Worm (Caenorhabditis elegans) whole organism, late embryonic: ENCODE measurements around the gene sna-3.

Experiments
- C08G9.2 ChIP-seq: sonication (generic microtip); optimal IDR thresholded peaks from 2 replicates; lab custom pipeline; 2016; ENCODE audit warnings: mild to moderate bottlenecking, missing genetic modification characterization, moderate library complexity, missing compliant biosample characterization
- C38D4.7 ChIP-seq: fragments of 200-800 bp; sonication (Bioruptor generic); optimal IDR thresholded peaks from 2 replicates; lab custom pipeline; 2018; ENCODE audit warnings: mild to moderate bottlenecking, missing genetic modification characterization, moderate library complexity, missing compliant biosample characterization
- F13H6.1 ChIP-seq: sonication (generic microtip); optimal IDR thresholded peaks from 2 replicates; lab custom pipeline; 2016; ENCODE audit warnings: missing genetic modification characterization, missing compliant biosample characterization
- K09A11.1 ChIP-seq: sonication (generic microtip); optimal IDR thresholded peaks from 2 replicates; lab custom pipeline; 2017; ENCODE audit warnings: antibody characterized with exemption, mild to moderate bottlenecking, missing genetic modification characterization, missing compliant biosample characterization; ENCODE audit not compliant: insufficient read depth
- Y22D7AL.16 ChIP-seq: sonication (generic microtip); optimal IDR thresholded peaks from 2 replicates; lab custom pipeline; 2016; ENCODE audit warnings: missing genetic modification characterization, missing compliant biosample characterization
- ahr-1 ChIP-seq: sonication (generic microtip); optimal IDR thresholded peaks from 2 replicates; lab custom pipeline; 2016; ENCODE audit warnings: missing genetic modification characterization, missing compliant biosample characterization
- ceh-14 ChIP-seq: sonication (generic microtip); optimal IDR thresholded peaks from 2 replicates; lab custom pipeline; 2016; ENCODE audit warnings: missing genotype, missing genetic modification characterization, missing compliant biosample characterization
- ceh-18 ChIP-seq: sonication (generic microtip); optimal IDR thresholded peaks from 2 replicates; lab custom pipeline; 2016; ENCODE audit warnings: missing genetic modification characterization, missing compliant biosample characterization
- ceh-2 ChIP-seq: sonication (generic microtip); optimal IDR thresholded peaks from 2 replicates; lab custom pipeline; 2016; ENCODE audit warnings: missing genotype, missing genetic modification characterization, missing compliant biosample characterization
- ceh-22 ChIP-seq: sonication (generic microtip); optimal IDR thresholded peaks from 2 replicates; lab custom pipeline; 2017; ENCODE audit warnings: missing biosample characterization, missing genetic modification characterization
- ceh-30 ChIP-seq: fragments of 150-350 bp; optimal IDR thresholded peaks from 2 replicates; lab custom pipeline; 2014; ENCODE audit warnings: missing biosample characterization, missing genetic modification characterization
- ceh-31 ChIP-seq: sonication (generic microtip); optimal IDR thresholded peaks from 2 replicates; lab custom pipeline; 2016; ENCODE audit warnings: missing genetic modification characterization, missing compliant biosample characterization
- ceh-34 ChIP-seq: sonication (generic microtip); optimal IDR thresholded peaks from 2 replicates; lab custom pipeline; 2016; ENCODE audit warnings: mild to moderate bottlenecking, missing genetic modification characterization, missing compliant biosample characterization
- ceh-45 ChIP-seq: fragments of 200-800 bp; sonication (Bioruptor generic); IDR thresholded peaks from 2 replicates; pipeline ENCODE4 v1.3.6; 2022; ENCODE audit warnings: missing genetic modification reagents, missing genetic modification characterization, missing compliant biosample characterization
- ceh-48 ChIP-seq: sonication (generic microtip); optimal IDR thresholded peaks from 2 replicates; lab custom pipeline; 2016; ENCODE audit warnings: missing genetic modification characterization, inconsistent platforms, missing compliant biosample characterization
- ceh-9 ChIP-seq: sonication (generic microtip); optimal IDR thresholded peaks from 2 replicates; lab custom pipeline; 2016; ENCODE audit warnings: mild to moderate bottlenecking, missing genetic modification characterization, inconsistent platforms, missing compliant biosample characterization
- che-1 ChIP-seq: sonication (generic microtip); optimal IDR thresholded peaks from 2 replicates; lab custom pipeline; 2016; ENCODE audit warnings: mild to moderate bottlenecking, missing genetic modification characterization, missing compliant biosample characterization
- dve-1 ChIP-seq: sonication (generic microtip); optimal IDR thresholded peaks from 2 replicates; lab custom pipeline; 2017; ENCODE audit warnings: antibody characterized with exemption, mild to moderate bottlenecking, missing genetic modification characterization, missing compliant biosample characterization
- elt-2 ChIP-seq: sonication (generic microtip); optimal IDR thresholded peaks from 2 replicates; lab custom pipeline; 2016; ENCODE audit warnings: missing genetic modification reagents, missing genetic modification characterization, missing compliant biosample characterization
- ets-4 ChIP-seq: sonication (generic microtip); optimal IDR thresholded peaks from 2 replicates; lab custom pipeline; 2016; ENCODE audit warnings: missing genetic modification characterization, missing compliant biosample characterization
- eyg-1 ChIP-seq: sonication (generic microtip); optimal IDR thresholded peaks from 2 replicates; lab custom pipeline; 2016; ENCODE audit warnings: missing genotype, missing genetic modification characterization, missing compliant biosample characterization
- fax-1 ChIP-seq: sonication (generic microtip); optimal IDR thresholded peaks from 2 replicates; lab custom pipeline; 2016; ENCODE audit warnings: missing genotype, missing genetic modification characterization, missing compliant biosample characterization
- fkh-10 ChIP-seq: fragments of 150-350 bp; optimal IDR thresholded peaks from 2 replicates; lab custom pipeline; 2014; ENCODE audit warnings: missing biosample characterization, missing genetic modification reagents, missing genetic modification characterization
- fkh-6 ChIP-seq: sonication (generic microtip); optimal IDR thresholded peaks from 2 replicates; lab custom pipeline; 2016; ENCODE audit warnings: missing genetic modification characterization, missing compliant biosample characterization
- hlh-6 ChIP-seq: sonication (generic microtip); optimal IDR thresholded peaks from 2 replicates; lab custom pipeline; 2016; ENCODE audit warnings: missing genotype, missing genetic modification characterization, missing compliant biosample characterization
- hlh-8 ChIP-seq: sonication (generic microtip); optimal IDR thresholded peaks from 2 replicates; lab custom pipeline; 2016; ENCODE audit warnings: missing genotype, missing genetic modification characterization, missing compliant biosample characterization
- lin-11 ChIP-seq: fragments of 200-800 bp; sonication (Bioruptor generic); optimal IDR thresholded peaks from 2 replicates; lab custom pipeline; 2018; ENCODE audit warnings: mild to moderate bottlenecking, missing genetic modification characterization, missing compliant biosample characterization
- madf-2 ChIP-seq: sonication (generic microtip); optimal IDR thresholded peaks from 2 replicates; lab custom pipeline; 2017; ENCODE audit warnings: missing genetic modification characterization, missing compliant biosample characterization
- nfya-1 ChIP-seq: sonication (generic microtip); optimal IDR thresholded peaks from 2 replicates; lab custom pipeline; 2017; ENCODE audit warnings: missing genetic modification characterization, mild to moderate bottlenecking, missing compliant biosample characterization, antibody characterized with exemption, moderate library complexity
- nhr-232 ChIP-seq: sonication (generic microtip); optimal IDR thresholded peaks from 2 replicates; lab custom pipeline; 2016; ENCODE audit warnings: missing genetic modification characterization, missing compliant biosample characterization
- odd-2 ChIP-seq: sonication (generic microtip); optimal IDR thresholded peaks from 2 replicates; lab custom pipeline; 2017; ENCODE audit warnings: antibody characterized with exemption, mild to moderate bottlenecking, missing genetic modification characterization, missing compliant biosample characterization
- pat-9 ChIP-seq: fragments of 200-800 bp; sonication (Bioruptor generic); optimal IDR thresholded peaks from 2 replicates; lab custom pipeline; 2018; ENCODE audit warnings: mild to moderate bottlenecking, missing genetic modification characterization, moderate library complexity, missing compliant biosample characterization
- pax-1 ChIP-seq: fragments of 150-350 bp; optimal IDR thresholded peaks from 2 replicates; lab custom pipeline; 2014; ENCODE audit warnings: missing biosample characterization, missing genetic modification characterization
- pha-4 ChIP-seq: fragments of 150-350 bp; optimal IDR thresholded peaks from 2 replicates; lab custom pipeline; 2018; ENCODE audit warnings: missing biosample characterization, missing genetic modification reagents, missing genetic modification characterization
- ref-2 ChIP-seq: sonication (generic microtip); optimal IDR thresholded peaks from 2 replicates; lab custom pipeline; 2016; ENCODE audit warnings: missing genetic modification characterization, missing compliant biosample characterization
- sox-2 ChIP-seq: fragments of 200-800 bp; sonication (Bioruptor generic); IDR thresholded peaks from 2 replicates; pipeline ENCODE4 v1.3.6; 2022; ENCODE audit warnings: missing genetic modification reagents, missing genetic modification characterization, missing compliant biosample characterization
- tbx-2 ChIP-seq: sonication (generic microtip); optimal IDR thresholded peaks from 2 replicates; lab custom pipeline; 2016; ENCODE audit warnings: missing genetic modification characterization, missing compliant biosample characterization
- ttx-3 ChIP-seq: sonication (generic microtip); optimal IDR thresholded peaks from 2 replicates; lab custom pipeline; 2016; ENCODE audit warnings: missing genetic modification reagents, missing genetic modification characterization, missing compliant biosample characterization
- unc-42 ChIP-seq: sonication (generic microtip); optimal IDR thresholded peaks from 2 replicates; lab custom pipeline; 2016; ENCODE audit warnings: missing genotype, missing genetic modification characterization, missing compliant biosample characterization
- unc-55 ChIP-seq: sonication (generic microtip); optimal IDR thresholded peaks from 2 replicates; lab custom pipeline; 2017; ENCODE audit warnings: missing biosample characterization, missing genetic modification reagents, missing genetic modification characterization
- unc-86 ChIP-seq: sonication (generic microtip); optimal IDR thresholded peaks from 2 replicates; lab custom pipeline; 2016; ENCODE audit warnings: missing genetic modification characterization, missing compliant biosample characterization
- zip-5 ChIP-seq: sonication (generic microtip); optimal IDR thresholded peaks from 2 replicates; lab custom pipeline; 2016; ENCODE audit warnings: missing genetic modification characterization, missing compliant biosample characterization
- ztf-16 ChIP-seq: sonication (generic microtip); optimal IDR thresholded peaks from 2 replicates; lab custom pipeline; 2017; ENCODE audit warnings: missing genetic modification characterization, missing compliant biosample characterization

Gene sna-3

ce11 chrIII:6164253-6164971, 41.6 kb downstream of the sna-3 start, which contains the start of gene F42A10.9:
TSS of gene F42A10.9 (plus strand) at chrIII:6164573.
- TF ChIP-seq dve-1 (tag; lab: Kevin White, UChicago) (no peak), tbx-2 (tag; lab: Kevin White, UChicago) (no peak), ahr-1 (tag; lab: Kevin White, UChicago) (no peak), elt-2 (tag; lab: Kevin White, UChicago) (peak; percentile 18), sox-2 (GFP tag; lab: Robert Waterston, UW) (no peak), lin-11 (no peak), ceh-45 (no peak), nfya-1 (tag; lab: Kevin White, UChicago) (no peak)
- TF ChIP-seq, all 69 proteins: peak for 1

- TF ChIP-seq ceh-14 (tag; lab: Kevin White, UChicago) (no peak), fax-1 (tag; lab: Kevin White, UChicago) (no peak), zip-5 (tag; lab: Kevin White, UChicago) (no peak), ztf-16 (tag; lab: Kevin White, UChicago) (no peak), sox-2 (GFP tag; lab: Robert Waterston, UW) (no peak), unc-55 (GFP tag; lab: Kevin White, UChicago) (no peak), ceh-22 (tag; lab: Kevin White, UChicago) (no peak), ceh-30 (tag; lab: Kevin White, UChicago) (no peak), ahr-1 (tag; lab: Kevin White, UChicago) (no peak), ceh-45 (no peak)
These were observed 42.6 kb downstream of the sna-3 start for ce11 chrIII:6163381-6163780.

DNA sequence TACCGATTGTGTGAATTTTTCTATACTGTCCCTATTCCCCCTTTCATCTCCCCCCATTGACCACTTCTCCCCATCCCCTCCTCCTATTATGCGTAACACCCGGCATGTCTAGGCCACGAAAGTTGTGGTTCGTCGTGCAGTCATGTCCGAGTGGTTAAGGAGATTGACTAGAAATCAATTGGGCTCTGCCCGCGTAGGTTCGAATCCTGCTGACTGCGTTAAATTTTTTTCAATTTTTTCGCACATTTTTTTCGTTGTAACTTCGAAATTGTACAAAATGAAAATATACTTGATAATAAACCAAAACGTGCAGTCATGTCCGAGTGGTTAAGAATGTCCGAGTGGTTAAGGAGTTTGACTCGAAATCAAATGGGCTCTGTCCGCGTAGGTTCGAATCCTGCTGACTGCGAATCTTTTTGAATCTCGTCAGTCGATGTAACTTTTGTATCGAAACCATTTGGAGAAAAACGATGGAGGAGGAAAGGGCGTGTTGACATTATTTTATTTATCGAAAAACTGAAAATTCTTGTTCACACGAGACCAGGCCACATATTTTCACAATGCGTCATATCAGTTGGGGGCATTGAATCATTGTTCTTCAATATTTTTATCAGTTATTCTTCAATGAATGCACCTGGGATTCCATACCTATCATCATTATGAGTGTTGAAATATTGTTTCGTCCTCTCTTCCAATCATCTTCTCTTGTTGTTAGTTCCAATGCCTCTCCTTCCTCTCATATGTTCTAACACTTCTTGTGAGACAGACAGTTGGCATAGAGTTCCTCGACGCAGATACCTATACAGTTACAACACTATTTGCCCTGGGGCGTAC, 47.2 kb downstream of the sna-3 start, which contains the start of gene nfm-1:
TSS of gene nfm-1 (plus strand) at position 812 of the 834 bp plus-strand sequence.
- TF ChIP-seq Y22D7AL.16 (tag; lab: Kevin White, UChicago) (peak; percentile 66), che-1 (tag; lab: Kevin White, UChicago) (peak; percentile 82), C08G9.2 (tag; lab: Kevin White, UChicago) (peak; percentile 37), ref-2 (tag; lab: Kevin White, UChicago) (peak; percentile 64), hlh-8 (tag; lab: Kevin White, UChicago) (no peak), madf-2 (peak; percentile 81), ceh-30 (tag; lab: Kevin White, UChicago) (no peak), unc-55 (GFP tag; lab: Kevin White, UChicago) (no peak), ceh-34 (tag; lab: Kevin White, UChicago) (peak; percentile 19), nhr-232 (tag; lab: Kevin White, UChicago) (peak; percentile 57), hlh-6 (tag; lab: Kevin White, UChicago) (peak; percentile 26), unc-42 (tag; lab: Kevin White, UChicago) (peak; percentile 25), ttx-3 (tag; lab: Kevin White, UChicago) (peak; percentile 79), unc-86 (tag; lab: Kevin White, UChicago) (peak; percentile 68), nfya-1 (tag; lab: Kevin White, UChicago) (peak; percentile 63), C38D4.7 (GFP tag; lab: Kevin White, UChicago) (peak; percentile 82), ceh-2 (tag; lab: Kevin White, UChicago) (peak; percentile 25), ahr-1 (tag; lab: Kevin White, UChicago) (peak; percentile 31), F13H6.1 (tag; lab: Kevin White, UChicago) (peak; percentile 7), pax-1 (tag; lab: Kevin White, UChicago) (no peak), fkh-6 (tag; lab: Kevin White, UChicago) (no peak), ceh-18 (tag; lab: Kevin White, UChicago) (no peak), lin-11 (peak; percentile 78), ets-4 (tag; lab: Kevin White, UChicago) (no peak), ceh-9 (tag; lab: Kevin White, UChicago) (peak; percentile 73), elt-2 (tag; lab: Kevin White, UChicago) (peak; percentile 83), ceh-31 (tag; lab: Kevin White, UChicago) (peak; percentile 41), ceh-45 (peak; percentile 77), fax-1 (tag; lab: Kevin White, UChicago) (peak; percentile 10), fkh-10 (GFP tag; lab: Kevin White, UChicago) (no peak), ceh-48 (peak; percentile 77), odd-2 (peak; percentile 35), pat-9 (tag; lab: Kevin White, UChicago) (peak; percentile 80), ceh-22 (tag; lab: Kevin White, UChicago) (no peak), pha-4 (no peak), eyg-1 (tag; lab: Kevin White, UChicago) (peak; percentile 38), K09A11.1 (tag; lab: Kevin White, UChicago) (peak; percentile 82)
